Fruit fly (Drosophila melanogaster): Measurements from ENCODE around the gene Kmn2.

DNA sequence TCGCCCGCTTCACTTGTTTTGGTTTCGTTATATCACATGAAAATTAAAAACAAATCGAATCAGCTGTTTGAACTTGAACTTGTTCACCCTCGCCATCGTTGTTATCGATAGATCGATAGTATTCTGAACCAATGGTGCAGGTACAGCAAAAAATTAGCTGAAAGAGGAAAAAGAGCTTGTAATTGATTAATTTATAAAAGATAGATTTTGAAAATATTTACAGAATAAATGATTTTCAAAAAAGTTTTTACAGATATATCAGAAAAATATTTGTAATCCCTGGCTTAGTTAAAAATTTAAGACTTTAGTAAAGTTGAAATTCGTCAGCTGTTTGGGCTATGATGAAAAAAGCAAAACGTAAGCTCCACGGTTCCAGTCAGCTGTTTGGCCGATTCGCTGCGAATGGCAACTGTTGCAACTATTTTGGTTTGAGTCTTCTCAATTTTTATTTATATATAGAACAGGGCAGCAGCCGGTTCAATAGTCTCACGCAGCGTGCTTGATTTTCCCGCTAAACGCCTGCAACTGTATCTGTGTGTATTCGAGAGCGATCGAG, 31.9 kb upstream of the Kmn2 start, which contains the start of the genes CG11035 and unc-45:
- TF ChIP-seq CG8478 (optimal IDR thresholded peaks at IDR 0.05) (no peak), CTCF (optimal IDR thresholded peaks at IDR 0.05) (no peak)

All from S2 (cell line).